Worm (Caenorhabditis elegans): ENCODE measurements around the gene ptr-5.

DNA sequence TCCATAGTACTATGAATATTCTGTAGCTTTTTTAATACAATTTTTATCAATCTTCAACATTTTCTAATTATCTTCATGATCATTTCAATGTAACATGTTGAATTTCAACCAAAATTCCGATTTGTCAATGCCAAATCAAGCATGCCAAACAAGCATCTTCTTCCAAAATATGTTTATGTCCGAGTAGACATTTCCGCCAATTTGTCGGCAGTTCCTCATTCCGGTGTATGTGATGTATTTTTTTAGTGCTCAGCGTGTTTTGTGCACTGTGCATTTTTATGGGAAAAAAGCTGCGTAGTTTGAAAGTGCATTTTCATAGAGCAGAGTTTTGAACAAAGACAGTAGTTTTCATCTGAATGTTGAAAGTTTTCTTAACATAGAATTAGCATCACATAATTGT lies 31.0 kb downstream of the ptr-5 start:
- TF ChIP-seq ama-1 (optimal IDR thresholded peaks at IDR 0.05) (no peak), elt-3 (tag; optimal IDR thresholded peaks at IDR 0.05) (no peak), unc-62 (GFP tag; optimal IDR thresholded peaks at IDR 0.05) (no peak)

All from whole organism, L3 larva.